Fruit fly (Drosophila melanogaster): ENCODE data around the gene Dus4.
A peak's percentile ranks its signal among the peaks of the same experiment; 100 is the strongest.

dm6 chr2L:19023972-19024743 lies 38.9 kb upstream of the Dus4 start:
- TF ChIP-seq CG1233 (GFP tag; optimal IDR thresholded peaks at IDR 0.05): peak; percentile 64
- TF ChIP-seq dysf (GFP tag; IDR thresholded peaks at IDR 0.05): peak; percentile 72; the same call in 2 of the 3 replicates
- no peak for TF ChIP-seq gro (GFP tag; optimal IDR thresholded peaks at IDR 0.05)
- no peak for TF ChIP-seq p53 (GFP tag; optimal IDR thresholded peaks at IDR 0.05)

All from whole organism, embryonic.